Fruit fly (Drosophila melanogaster): ENCODE data around the gene CG9541.

- TF ChIP-seq psq (optimal IDR thresholded peaks at IDR 0.05) (no peak), h (optimal IDR thresholded peaks at IDR 0.05) (no peak), insv (optimal IDR thresholded peaks at IDR 0.05) (no peak), Sin3A (optimal IDR thresholded peaks at IDR 0.05) (no peak)
Measured at dm6 chr2L:8987251-8987937, 12.2 kb upstream of the CG9541 start.
